Fruit fly (Drosophila melanogaster) whole organism, embryonic: ENCODE measurements around the gene CG5326.

Experiments used
- Atf-2 ChIP-seq: fragments of 200-800 bp; sonication (Bioruptor generic); optimal IDR thresholded peaks from 2 replicates; lab custom pipeline; 2016; ENCODE audit warnings: missing biosample characterization, missing genetic modification characterization
- CG10147 ChIP-seq: fragments of 200-800 bp; sonication (Bioruptor generic); optimal IDR thresholded peaks from 2 replicates; lab custom pipeline; 2019; ENCODE audit warnings: missing biosample characterization, mild to moderate bottlenecking, missing genetic modification characterization, moderate library complexity
- CG11093 ChIP-seq: fragments of 200-800 bp; sonication (Bioruptor generic); IDR thresholded peaks from 3 replicates; pipeline ENCODE4 v1.3.6; 2022; ENCODE audit warnings: missing biosample characterization, missing genetic modification characterization
- CG11696 ChIP-seq: fragments of 200-800 bp; sonication (Bioruptor generic); IDR thresholded peaks from 2 replicates; pipeline ENCODE4 v1.3.6; 2022; ENCODE audit warnings: missing biosample characterization, missing genetic modification characterization
- CG12942 ChIP-seq: fragments of 200-800 bp; sonication (Bioruptor generic); optimal IDR thresholded peaks from 3 replicates; lab custom pipeline; 2016; ENCODE audit warnings: missing biosample characterization, missing genetic modification characterization
- CG14667 ChIP-seq: fragments of 200-800 bp; sonication (Bioruptor generic); IDR thresholded peaks from 2 replicates; pipeline ENCODE4 v1.3.6; 2022; ENCODE audit warnings: missing biosample characterization, missing genetic modification characterization
- CG15269 ChIP-seq: fragments of 200-800 bp; sonication (Bioruptor generic); optimal IDR thresholded peaks from 2 replicates; lab custom pipeline; 2018; ENCODE audit warnings: missing biosample characterization, mild to moderate bottlenecking, missing genetic modification characterization, moderate library complexity
- CG15696 ChIP-seq: fragments of 200-800 bp; sonication (Bioruptor generic); optimal IDR thresholded peaks from 2 replicates; lab custom pipeline; 2019; ENCODE audit warnings: missing biosample characterization, mild to moderate bottlenecking, missing genetic modification characterization, moderate library complexity
- CG1647 ChIP-seq: fragments of 200-800 bp; sonication (Bioruptor generic); optimal IDR thresholded peaks from 3 replicates; lab custom pipeline; 2016; ENCODE audit warnings: missing biosample characterization, missing genetic modification characterization
- CG16779 ChIP-seq: fragments of 200-800 bp; sonication (Bioruptor generic); IDR thresholded peaks from 2 replicates; pipeline ENCODE4 v1.3.6; 2022; ENCODE audit warnings: missing biosample characterization, missing genetic modification characterization
- CG16813 ChIP-seq: fragments of 200-800 bp; sonication (Bioruptor generic); IDR thresholded peaks from 3 replicates; pipeline ENCODE4 v1.3.6; 2022; ENCODE audit warnings: missing biosample characterization, missing genetic modification characterization; ENCODE audit not compliant: partially characterized antibody
- CG16815 ChIP-seq: fragments of 200-800 bp; sonication (Bioruptor generic); optimal IDR thresholded peaks from 3 replicates; lab custom pipeline; 2017; ENCODE audit warnings: missing biosample characterization, mild to moderate bottlenecking, missing genetic modification characterization
- CG16863 ChIP-seq: fragments of 200-800 bp; sonication (Bioruptor generic); optimal IDR thresholded peaks from 3 replicates; lab custom pipeline; 2016; ENCODE audit warnings: missing biosample characterization, missing genetic modification characterization
- CG18476 ChIP-seq: fragments of 200-800 bp; sonication (Bioruptor generic); optimal IDR thresholded peaks from 2 replicates; lab custom pipeline; 2016; ENCODE audit warnings: missing biosample characterization, mild to moderate bottlenecking, missing genetic modification characterization
- CG31224 ChIP-seq: fragments of 200-800 bp; sonication (Bioruptor generic); IDR thresholded peaks from 2 replicates; pipeline ENCODE4 v1.3.6; 2022; ENCODE audit warnings: missing biosample characterization, missing genetic modification characterization
- CG31388 ChIP-seq: fragments of 200-800 bp; sonication (Bioruptor generic); optimal IDR thresholded peaks from 2 replicates; lab custom pipeline; 2016; ENCODE audit warnings: missing biosample characterization, missing genetic modification characterization
- CG3407 ChIP-seq: fragments of 200-800 bp; sonication (Bioruptor generic); optimal IDR thresholded peaks from 2 replicates; lab custom pipeline; 2018; ENCODE audit warnings: missing biosample characterization, mild to moderate bottlenecking, missing genetic modification characterization
- CG5180 ChIP-seq: fragments of 200-800 bp; sonication (Bioruptor generic); optimal IDR thresholded peaks from 3 replicates; lab custom pipeline; 2017; ENCODE audit warnings: missing biosample characterization, missing genetic modification characterization, mild to moderate bottlenecking, moderate library complexity, missing genetic modification reagents
- CG6175 ChIP-seq: fragments of 200-800 bp; sonication (Bioruptor generic); IDR thresholded peaks from 3 replicates; pipeline ENCODE4 v1.3.6; 2022; ENCODE audit warnings: missing biosample characterization, missing genetic modification characterization
- Dbx ChIP-seq: fragments of 200-800 bp; sonication (Bioruptor generic); IDR thresholded peaks from 3 replicates; pipeline ENCODE4 v1.3.6; 2022; ENCODE audit warnings: missing biosample characterization, missing genetic modification characterization
- Dip2 ChIP-seq: fragments of 200-800 bp; sonication (Bioruptor generic); IDR thresholded peaks from 2 replicates; pipeline ENCODE4 v1.3.6; 2022; ENCODE audit warnings: missing biosample characterization, missing genetic modification characterization
- Drgx ChIP-seq: fragments of 200-800 bp; sonication (Bioruptor generic); IDR thresholded peaks from 2 replicates; pipeline ENCODE4 v1.3.6; 2022; ENCODE audit warnings: missing biosample characterization, missing genetic modification characterization
- Ets65A ChIP-seq: fragments of 200-800 bp; sonication (Bioruptor generic); peaks from one replicate; lab custom pipeline; 2016; ENCODE audit warnings: missing biosample characterization, missing genetic modification characterization
- HLH54F ChIP-seq: fragments of 200-800 bp; sonication (Bioruptor generic); optimal IDR thresholded peaks from 3 replicates; lab custom pipeline; 2016; ENCODE audit warnings: missing biosample characterization, missing genetic modification characterization
- Hr39 ChIP-seq: fragments of >200 bp; optimal IDR thresholded peaks from 2 replicates; lab custom pipeline; 2017
- Hr51 ChIP-seq, 2 experiments: fragments of 200-800 bp; sonication (Bioruptor generic); optimal IDR thresholded peaks; 2 replicates in 1 of 2; 3 replicates in 1 of 2; lab custom pipeline; 2016 to 2018; ENCODE audit warnings: missing biosample characterization in 2 of 2, missing genetic modification characterization in 2 of 2, mild to moderate bottlenecking in 1 of 2, moderate library complexity in 1 of 2
- Hsf ChIP-seq: fragments of 200-800 bp; sonication (Bioruptor generic); optimal IDR thresholded peaks from 3 replicates; lab custom pipeline; 2016; ENCODE audit warnings: missing biosample characterization, missing genetic modification characterization
- Max ChIP-seq: fragments of 200-800 bp; sonication (Bioruptor generic); optimal IDR thresholded peaks from 2 replicates; lab custom pipeline; 2016; ENCODE audit warnings: missing biosample characterization, mild to moderate bottlenecking, missing genetic modification characterization
- Med ChIP-seq: fragments of 200-800 bp; sonication (Bioruptor generic); peaks from one replicate; lab custom pipeline; 2016; ENCODE audit warnings: missing biosample characterization, missing genetic modification characterization, mild to moderate bottlenecking, inconsistent platforms, moderate library complexity
- NFAT ChIP-seq: fragments of 200-800 bp; sonication (Bioruptor generic); IDR thresholded peaks from 2 replicates; pipeline ENCODE4 v1.3.6; 2022; ENCODE audit warnings: missing biosample characterization, missing genetic modification characterization
- Pdp1 ChIP-seq, 2 experiments: fragments of 200-800 bp; sonication (Bioruptor generic); optimal IDR thresholded peaks; 3 replicates each; lab custom pipeline; 2016; ENCODE audit warnings: missing biosample characterization in 2 of 2, missing genetic modification characterization in 2 of 2, mild to moderate bottlenecking in 1 of 2, moderate library complexity in 1 of 2
- Ravus ChIP-seq: fragments of 200-800 bp; sonication (Bioruptor generic); IDR thresholded peaks from 2 replicates; pipeline ENCODE4 v1.3.6; 2022; ENCODE audit warnings: missing biosample characterization, missing genetic modification characterization
- amos ChIP-seq: fragments of 200-800 bp; sonication (Bioruptor generic); IDR thresholded peaks from 2 replicates; pipeline ENCODE4 v1.3.6; 2022; ENCODE audit warnings: missing biosample characterization, missing genetic modification characterization; ENCODE audit not compliant: partially characterized antibody
- crc ChIP-seq: fragments of 200-800 bp; sonication (Bioruptor generic); optimal IDR thresholded peaks from 2 replicates; lab custom pipeline; 2016; ENCODE audit warnings: missing biosample characterization, missing genetic modification characterization
- da ChIP-seq: fragments of 200-800 bp; sonication (Bioruptor generic); optimal IDR thresholded peaks from 2 replicates; lab custom pipeline; 2016; ENCODE audit warnings: missing biosample characterization, missing genetic modification characterization
- dati ChIP-seq: fragments of 200-800 bp; sonication (Bioruptor generic); IDR thresholded peaks from 2 replicates; pipeline ENCODE4 v1.3.6; 2022; ENCODE audit warnings: missing biosample characterization, missing genetic modification characterization
- exex ChIP-seq: fragments of 200-800 bp; sonication (Bioruptor generic); optimal IDR thresholded peaks from 4 replicates; lab custom pipeline; 2018; ENCODE audit warnings: missing biosample characterization, mild to moderate bottlenecking, missing genetic modification characterization, moderate library complexity
- gcm2 ChIP-seq: fragments of 200-800 bp; sonication (Bioruptor generic); optimal IDR thresholded peaks from 2 replicates; lab custom pipeline; 2016; ENCODE audit warnings: missing biosample characterization, missing genetic modification characterization
- grau ChIP-seq: fragments of 200-800 bp; optimal IDR thresholded peaks from 3 replicates; lab custom pipeline; 2019; ENCODE audit warnings: missing biosample characterization, mild to moderate bottlenecking, missing genetic modification characterization, moderate library complexity
- jumu ChIP-seq: fragments of 200-800 bp; sonication (Bioruptor generic); optimal IDR thresholded peaks from 3 replicates; lab custom pipeline; 2016; ENCODE audit warnings: missing biosample characterization, missing genetic modification characterization
- kay ChIP-seq: fragments of 200-800 bp; sonication (Bioruptor generic); optimal IDR thresholded peaks from 2 replicates; lab custom pipeline; 2016; ENCODE audit warnings: missing biosample characterization, missing genetic modification characterization
- pfk ChIP-seq: fragments of 200-800 bp; sonication (Bioruptor generic); optimal IDR thresholded peaks from 2 replicates; lab custom pipeline; 2018; ENCODE audit warnings: missing biosample characterization, mild to moderate bottlenecking, missing genetic modification characterization, moderate library complexity
- pita ChIP-seq: fragments of 200-800 bp; sonication (Bioruptor generic); optimal IDR thresholded peaks from 2 replicates; lab custom pipeline; 2017; ENCODE audit warnings: missing biosample characterization, mild to moderate bottlenecking, missing genetic modification characterization
- prd ChIP-seq, 3 experiments: fragments of >200 bp in 2 of 3; fragments of 200-800 bp in 1 of 3; sonication (Bioruptor generic) in 1 of 3; optimal IDR thresholded peaks in 2 of 3; IDR thresholded peaks in 1 of 3; 2 replicates in 2 of 3; 3 replicates in 1 of 3; pipeline versions ENCODE4 v1.3.6 to Lab custom; 2017 to 2022; ENCODE audit warnings: missing biosample characterization in 1 of 3, missing genetic modification characterization in 1 of 3
- scrt ChIP-seq: fragments of 200-800 bp; sonication (Bioruptor generic); optimal IDR thresholded peaks from 2 replicates; lab custom pipeline; 2018; ENCODE audit warnings: missing biosample characterization, mild to moderate bottlenecking, missing genetic modification characterization, moderate library complexity
- sens ChIP-seq: fragments of 200-800 bp; sonication (Bioruptor generic); peaks from one replicate; lab custom pipeline; 2016; ENCODE audit warnings: missing biosample characterization, missing genetic modification characterization
- sob ChIP-seq: fragments of 200-800 bp; sonication (Bioruptor generic); IDR thresholded peaks from 2 replicates; pipeline ENCODE4 v1.3.6; 2022; ENCODE audit warnings: missing biosample characterization, missing genetic modification characterization
- ttk ChIP-seq: fragments of 200-800 bp; sonication (Bioruptor generic); IDR thresholded peaks from 2 replicates; pipeline ENCODE4 v2.1.2; 2022; ENCODE audit warnings: missing biosample characterization, missing genetic modification characterization
- yki ChIP-seq: fragments of >200 bp; optimal IDR thresholded peaks from 3 replicates; lab custom pipeline; 2018

The CG5326 gene

dm6 chr3R:22580546-22580945 lies 40.8 kb upstream of the CG5326 start, which contains the start of gene CSN6 (continued):
- peak; percentile 14 for TF ChIP-seq exex (tag; lab: Kevin White, UChicago)
- TF ChIP-seq Med: peak; percentile 90
- no peak for TF ChIP-seq HLH54F (GFP tag; lab: Kevin White, UChicago)
- no peak for TF ChIP-seq CG10147 (GFP tag; lab: Kevin White, UChicago)
- TF ChIP-seq CG18476 (GFP tag; lab: Kevin White, UChicago): peak; percentile 9
- peak; percentile 16 for TF ChIP-seq jumu (GFP tag; lab: Kevin White, UChicago)

- TF ChIP-seq CG31388 (GFP tag; lab: Kevin White, UChicago): no peak
- peak; percentile 73 for TF ChIP-seq CG5180 (GFP tag; lab: Kevin White, UChicago)
- peak; percentile 55; the same call in 1 of the 3 replicates for TF ChIP-seq CG6175
- no peak for TF ChIP-seq Dbx (GFP tag; lab: Robert Waterston, UW)
- TF ChIP-seq CG3407 (GFP tag; lab: Kevin White, UChicago): no peak
- TF ChIP-seq crc (GFP tag; lab: Kevin White, UChicago): no peak
- TF ChIP-seq CG11093: no peak
- TF ChIP-seq, all 482 proteins: peak for 2
Measured at dm6 chr3R:22576979-22577378, 37.3 kb upstream of the CG5326 start.

- TF ChIP-seq sens (GFP tag; lab: Kevin White, UChicago) (peak; percentile 59), Pdp1 (GFP tag; optimal IDR thresholded peaks at IDR 0.05; lab: Kevin White, UChicago) (peak in 1 of 2 experiments; percentile 13), CG16863 (GFP tag; lab: Kevin White, UChicago) (no peak), Ravus (no peak), scrt (no peak), yki (lab: Kevin White, UChicago) (no peak), CG16813 (GFP tag; lab: Robert Waterston, UW) (no peak), Max (GFP tag; lab: Kevin White, UChicago) (no peak), Med (peak; percentile 6), sob (no peak), Ets65A (GFP tag; lab: Kevin White, UChicago) (peak; percentile 25), CG1647 (GFP tag; lab: Kevin White, UChicago) (no peak), Hr51 (GFP tag; optimal IDR thresholded peaks at IDR 0.05; lab: Kevin White, UChicago) (no peak), CG16815 (GFP tag; lab: Kevin White, UChicago) (no peak), gcm2 (GFP tag; lab: Kevin White, UChicago) (no peak), grau (tag; lab: Kevin White, UChicago) (peak; percentile 26), Hr39 (lab: Kevin White, UChicago) (no peak), CG15696 (no peak), Atf-2 (GFP tag; lab: Kevin White, UChicago) (no peak), NFAT (GFP tag; lab: Robert Waterston, UW) (no peak), CG31224 (no peak), Drgx (peak; percentile 34; the same call in 1 of the 2 replicates), Hsf (GFP tag; lab: Kevin White, UChicago) (no peak)
Measured at dm6 chr3R:22576096-22576697, 36.5 kb upstream of the CG5326 start.

- TF ChIP-seq prd (optimal IDR thresholded peaks at IDR 0.05; lab: Kevin White, UChicago): no peak
- no peak for TF ChIP-seq prd (GFP tag; IDR thresholded peaks at IDR 0.05; lab: Robert Waterston, UW)
- no peak for TF ChIP-seq CG11696 (GFP tag; lab: Robert Waterston, UW)
- TF ChIP-seq amos: no peak
- TF ChIP-seq CG12942 (GFP tag; lab: Kevin White, UChicago): no peak
- TF ChIP-seq ttk: no peak
- no peak for TF ChIP-seq pita (GFP tag; lab: Kevin White, UChicago)
- TF ChIP-seq pfk: no peak
- no peak for TF ChIP-seq kay
- no peak for TF ChIP-seq dati (GFP tag; lab: Robert Waterston, UW)
- no peak for TF ChIP-seq CG16779
- TF ChIP-seq Dip2: no peak
- TF ChIP-seq CG15269 (tag; lab: Kevin White, UChicago): peak; percentile 56
- TF ChIP-seq CG14667 (GFP tag; lab: Robert Waterston, UW): no peak
- TF ChIP-seq da (GFP tag; lab: Kevin White, UChicago): no peak
Measured at dm6 chr3R:22573590-22573989, 33.9 kb upstream of the CG5326 start.
